Fruit fly (Drosophila melanogaster): ENCODE measurements around the gene Dph4.
A peak's percentile ranks its signal among the peaks of the same experiment; 100 is the strongest.

Dph4 gene

DNA sequence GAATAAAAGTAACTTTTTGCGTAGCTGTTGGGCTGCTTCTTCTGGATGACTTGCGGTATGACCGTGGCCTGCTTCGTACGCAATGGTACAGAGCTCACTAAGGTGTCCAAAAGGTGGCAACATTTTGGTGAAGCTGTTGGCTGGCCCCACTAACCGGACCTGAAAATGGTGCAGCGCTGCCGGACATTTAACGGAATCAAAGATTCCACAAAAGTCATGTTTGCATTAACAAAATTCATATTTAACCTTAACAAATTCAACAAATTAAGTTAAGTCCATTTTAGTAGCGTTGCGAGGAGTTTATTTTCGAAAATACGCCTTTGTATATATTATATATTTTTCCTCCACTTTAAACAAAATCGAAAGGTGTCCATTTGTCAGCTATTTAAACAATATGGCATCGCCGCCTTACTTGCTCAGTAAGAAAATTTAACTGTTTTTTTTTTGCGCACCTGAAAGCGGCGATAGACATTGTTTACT, 22.8 kb downstream of the Dph4 start, which contains the start of the genes kra and SecS (continued):
- TF ChIP-seq Drgx (GFP tag; IDR thresholded peaks at IDR 0.05): no peak
- peak; percentile 48 for TF ChIP-seq CG8290 (GFP tag; optimal IDR thresholded peaks at IDR 0.05)
- TF ChIP-seq CG8290 (tag; optimal IDR thresholded peaks at IDR 0.05): peak in 1 of 2 experiments; percentile 78
- no peak for TF ChIP-seq ab (GFP tag; optimal IDR thresholded peaks at IDR 0.05)
- TF ChIP-seq hb (GFP tag; IDR thresholded peaks at IDR 0.05; ENCODE audit: partially characterized antibody): no peak
- TF ChIP-seq Ssrp (tag; optimal IDR thresholded peaks at IDR 0.05): peak; percentile 22
- TF ChIP-seq hkb (optimal IDR thresholded peaks at IDR 0.05): peak; percentile 84
- TF ChIP-seq hkb (GFP tag; IDR thresholded peaks at IDR 0.05): no peak
- TF ChIP-seq tap (tag; optimal IDR thresholded peaks at IDR 0.05): no peak
- TF ChIP-seq Abd-B (GFP tag; optimal IDR thresholded peaks at IDR 0.05): no peak
- no peak for TF ChIP-seq Asciz (GFP tag; optimal IDR thresholded peaks at IDR 0.05)
- no peak for TF ChIP-seq CG2202 (tag; optimal IDR thresholded peaks at IDR 0.05)
- TF ChIP-seq wek (GFP tag; optimal IDR thresholded peaks at IDR 0.05): no peak
- TF ChIP-seq dimm (GFP tag; IDR thresholded peaks at IDR 0.05): no peak
- no peak for TF ChIP-seq CG15073 (GFP tag; optimal IDR thresholded peaks at IDR 0.05)
- TF ChIP-seq sqz (GFP tag; optimal IDR thresholded peaks at IDR 0.05): no peak
- TF ChIP-seq CG12299 (tag; optimal IDR thresholded peaks at IDR 0.05): peak; percentile 43
- TF ChIP-seq eyg (GFP tag; optimal IDR thresholded peaks at IDR 0.05): no peak
- TF ChIP-seq Dip3 (GFP tag; optimal IDR thresholded peaks at IDR 0.05): peak; percentile 48
- peak; percentile 37 for TF ChIP-seq CG15011 (GFP tag; optimal IDR thresholded peaks at IDR 0.05)
- TF ChIP-seq MBD-R2 (GFP tag; IDR thresholded peaks at IDR 0.05): no peak
- no peak for TF ChIP-seq CG7372 (GFP tag; IDR thresholded peaks at IDR 0.05)
- no peak for TF ChIP-seq luna (GFP tag; optimal IDR thresholded peaks at IDR 0.05)
- peak; percentile 59 for TF ChIP-seq PHDP (tag; optimal IDR thresholded peaks at IDR 0.05)
- TF ChIP-seq Fer3 (tag; optimal IDR thresholded peaks at IDR 0.05): peak; percentile 57
- peak; percentile 48 for TF ChIP-seq CG9727 (GFP tag; optimal IDR thresholded peaks at IDR 0.05)
- TF ChIP-seq CG1529 (GFP tag; optimal IDR thresholded peaks at IDR 0.05): peak; percentile 31
- TF ChIP-seq sim (GFP tag; IDR thresholded peaks at IDR 0.05): no peak
- peak; percentile 71 for TF ChIP-seq Blimp-1 (GFP tag; optimal IDR thresholded peaks at IDR 0.05)
- peak; percentile 69 for TF ChIP-seq Chrac-16 (GFP tag; optimal IDR thresholded peaks at IDR 0.05)
- TF ChIP-seq CG10543 (GFP tag; optimal IDR thresholded peaks at IDR 0.05): no peak
- TF ChIP-seq Mad (GFP tag; optimal IDR thresholded peaks at IDR 0.05): peak; percentile 71
- TF ChIP-seq Awh (GFP tag; IDR thresholded peaks at IDR 0.05): no peak
- TF ChIP-seq Dek (tag; optimal IDR thresholded peaks at IDR 0.05): peak; percentile 29
- peak; percentile 44 for TF ChIP-seq CG4854 (GFP tag; optimal IDR thresholded peaks at IDR 0.05)
- peak; percentile 49 for TF ChIP-seq CG5245 (GFP tag; optimal IDR thresholded peaks at IDR 0.05)
- no peak for TF ChIP-seq gcm2 (GFP tag; optimal IDR thresholded peaks at IDR 0.05)
- no peak for TF ChIP-seq Dll (GFP tag; IDR thresholded peaks at IDR 0.05; ENCODE audit: partially characterized antibody)
- TF ChIP-seq CG3995 (GFP tag; optimal IDR thresholded peaks at IDR 0.05): peak; percentile 43
- peak; percentile 65 for TF ChIP-seq CG33213 (GFP tag; optimal IDR thresholded peaks at IDR 0.05)
- peak; percentile 27 for TF ChIP-seq CG12071 (GFP tag; optimal IDR thresholded peaks at IDR 0.05)
- no peak for TF ChIP-seq Kr (GFP tag; optimal IDR thresholded peaks at IDR 0.05)
- peak; percentile 90 for TF ChIP-seq Ets65A (GFP tag)
- no peak for TF ChIP-seq D (optimal IDR thresholded peaks at IDR 0.05)
- no peak for TF ChIP-seq D (GFP tag; optimal IDR thresholded peaks at IDR 0.05)
- peak; percentile 67 for TF ChIP-seq ewg (GFP tag; optimal IDR thresholded peaks at IDR 0.05)
- peak; percentile 8 for TF ChIP-seq vfl (GFP tag; optimal IDR thresholded peaks at IDR 0.05)
- no peak for TF ChIP-seq Opbp (GFP tag; IDR thresholded peaks at IDR 0.05; ENCODE audit: partially characterized antibody)
- TF ChIP-seq fd64A (GFP tag; optimal IDR thresholded peaks at IDR 0.05): no peak
- TF ChIP-seq psq (GFP tag; optimal IDR thresholded peaks at IDR 0.05): no peak
- TF ChIP-seq Lim3 (GFP tag; IDR thresholded peaks at IDR 0.05): no peak
- peak; percentile 97 for TF ChIP-seq CG9797 (GFP tag; optimal IDR thresholded peaks at IDR 0.05)
